Worm (Caenorhabditis elegans) whole organism, late embryonic: Measurements from ENCODE around the gene fbxa-219.
A peak's percentile ranks its signal among the peaks of the same experiment; 100 is the strongest.

Experiments used
- C08G9.2 ChIP-seq: sonication (generic microtip); optimal IDR thresholded peaks from 2 replicates; lab custom pipeline; 2016; ENCODE audit warnings: mild to moderate bottlenecking, missing genetic modification characterization, moderate library complexity, missing compliant biosample characterization
- K09A11.1 ChIP-seq: sonication (generic microtip); optimal IDR thresholded peaks from 2 replicates; lab custom pipeline; 2017; ENCODE audit warnings: antibody characterized with exemption, mild to moderate bottlenecking, missing genetic modification characterization, missing compliant biosample characterization; ENCODE audit not compliant: insufficient read depth
- Y22D7AL.16 ChIP-seq: sonication (generic microtip); optimal IDR thresholded peaks from 2 replicates; lab custom pipeline; 2016; ENCODE audit warnings: missing genetic modification characterization, missing compliant biosample characterization
- ahr-1 ChIP-seq: sonication (generic microtip); optimal IDR thresholded peaks from 2 replicates; lab custom pipeline; 2016; ENCODE audit warnings: missing genetic modification characterization, missing compliant biosample characterization
- ceh-2 ChIP-seq: sonication (generic microtip); optimal IDR thresholded peaks from 2 replicates; lab custom pipeline; 2016; ENCODE audit warnings: missing genotype, missing genetic modification characterization, missing compliant biosample characterization
- ceh-22 ChIP-seq: sonication (generic microtip); optimal IDR thresholded peaks from 2 replicates; lab custom pipeline; 2017; ENCODE audit warnings: missing biosample characterization, missing genetic modification characterization
- ceh-24 ChIP-seq: sonication (generic microtip); optimal IDR thresholded peaks from 2 replicates; lab custom pipeline; 2016; ENCODE audit warnings: mild to moderate bottlenecking, missing genetic modification characterization, missing compliant biosample characterization
- ceh-31 ChIP-seq: sonication (generic microtip); optimal IDR thresholded peaks from 2 replicates; lab custom pipeline; 2016; ENCODE audit warnings: missing genetic modification characterization, missing compliant biosample characterization
- ceh-48 ChIP-seq: sonication (generic microtip); optimal IDR thresholded peaks from 2 replicates; lab custom pipeline; 2016; ENCODE audit warnings: missing genetic modification characterization, inconsistent platforms, missing compliant biosample characterization
- ceh-6 ChIP-seq: fragments of 200-800 bp; sonication (Bioruptor generic); optimal IDR thresholded peaks from 2 replicates; lab custom pipeline; 2018; ENCODE audit warnings: mild to moderate bottlenecking, missing genetic modification characterization, missing compliant biosample characterization
- dve-1 ChIP-seq: sonication (generic microtip); optimal IDR thresholded peaks from 2 replicates; lab custom pipeline; 2017; ENCODE audit warnings: antibody characterized with exemption, mild to moderate bottlenecking, missing genetic modification characterization, missing compliant biosample characterization
- elt-2 ChIP-seq: sonication (generic microtip); optimal IDR thresholded peaks from 2 replicates; lab custom pipeline; 2016; ENCODE audit warnings: missing genetic modification reagents, missing genetic modification characterization, missing compliant biosample characterization
- elt-4 ChIP-seq: sonication (generic microtip); optimal IDR thresholded peaks from 2 replicates; lab custom pipeline; 2016; ENCODE audit warnings: missing genetic modification characterization, missing compliant biosample characterization
- fkh-10 ChIP-seq: fragments of 150-350 bp; optimal IDR thresholded peaks from 2 replicates; lab custom pipeline; 2014; ENCODE audit warnings: missing biosample characterization, missing genetic modification reagents, missing genetic modification characterization
- fkh-6 ChIP-seq: sonication (generic microtip); optimal IDR thresholded peaks from 2 replicates; lab custom pipeline; 2016; ENCODE audit warnings: missing genetic modification characterization, missing compliant biosample characterization
- gmeb-2 ChIP-seq: sonication (generic microtip); optimal IDR thresholded peaks from 2 replicates; lab custom pipeline; 2016; ENCODE audit warnings: missing genetic modification characterization, inconsistent platforms, missing compliant biosample characterization
- hlh-13 ChIP-seq: fragments of 200-800 bp; sonication (Bioruptor generic); optimal IDR thresholded peaks from 2 replicates; lab custom pipeline; 2018; ENCODE audit warnings: mild to moderate bottlenecking, missing genetic modification characterization, missing compliant biosample characterization
- hlh-15 ChIP-seq: sonication (generic microtip); optimal IDR thresholded peaks from 2 replicates; lab custom pipeline; 2016; ENCODE audit warnings: missing genetic modification characterization, missing compliant biosample characterization
- hlh-30 ChIP-seq: sonication (generic microtip); optimal IDR thresholded peaks from 2 replicates; lab custom pipeline; 2017; ENCODE audit warnings: antibody characterized with exemption, missing genetic modification characterization, missing compliant biosample characterization; ENCODE audit not compliant: insufficient read depth
- lin-11 ChIP-seq: fragments of 200-800 bp; sonication (Bioruptor generic); optimal IDR thresholded peaks from 2 replicates; lab custom pipeline; 2018; ENCODE audit warnings: mild to moderate bottlenecking, missing genetic modification characterization, missing compliant biosample characterization
- madf-2 ChIP-seq: sonication (generic microtip); optimal IDR thresholded peaks from 2 replicates; lab custom pipeline; 2017; ENCODE audit warnings: missing genetic modification characterization, missing compliant biosample characterization
- mec-3 ChIP-seq: sonication (generic microtip); optimal IDR thresholded peaks from 2 replicates; lab custom pipeline; 2016; ENCODE audit warnings: borderline replicate concordance, missing genetic modification characterization, missing compliant biosample characterization
- nfya-1 ChIP-seq: sonication (generic microtip); optimal IDR thresholded peaks from 2 replicates; lab custom pipeline; 2017; ENCODE audit warnings: missing genetic modification characterization, mild to moderate bottlenecking, missing compliant biosample characterization, antibody characterized with exemption, moderate library complexity
- pag-3 ChIP-seq: sonication (generic microtip); optimal IDR thresholded peaks from 2 replicates; lab custom pipeline; 2016; ENCODE audit warnings: missing compliant biosample characterization, missing genetic modification characterization, borderline replicate concordance
- pat-9 ChIP-seq: fragments of 200-800 bp; sonication (Bioruptor generic); optimal IDR thresholded peaks from 2 replicates; lab custom pipeline; 2018; ENCODE audit warnings: mild to moderate bottlenecking, missing genetic modification characterization, moderate library complexity, missing compliant biosample characterization
- pax-1 ChIP-seq: fragments of 150-350 bp; optimal IDR thresholded peaks from 2 replicates; lab custom pipeline; 2014; ENCODE audit warnings: missing biosample characterization, missing genetic modification characterization
- pha-2 ChIP-seq: sonication (generic microtip); optimal IDR thresholded peaks from 2 replicates; lab custom pipeline; 2017; ENCODE audit warnings: mild to moderate bottlenecking, missing genetic modification characterization, missing compliant biosample characterization
- pha-4 ChIP-seq: fragments of 150-350 bp; optimal IDR thresholded peaks from 2 replicates; lab custom pipeline; 2018; ENCODE audit warnings: missing biosample characterization, missing genetic modification reagents, missing genetic modification characterization
- pqm-1 ChIP-seq: sonication (generic microtip); optimal IDR thresholded peaks from 2 replicates; lab custom pipeline; 2016; ENCODE audit warnings: missing genetic modification characterization, missing compliant biosample characterization
- pros-1 ChIP-seq: fragments of 150-350 bp; optimal IDR thresholded peaks from 2 replicates; lab custom pipeline; 2014; ENCODE audit warnings: missing biosample characterization, missing genetic modification reagents, missing genetic modification characterization
- ref-2 ChIP-seq: sonication (generic microtip); optimal IDR thresholded peaks from 2 replicates; lab custom pipeline; 2016; ENCODE audit warnings: missing genetic modification characterization, missing compliant biosample characterization
- rnt-1 ChIP-seq: sonication (generic microtip); optimal IDR thresholded peaks from 2 replicates; lab custom pipeline; 2016; ENCODE audit warnings: missing genetic modification characterization, missing compliant biosample characterization
- sox-2 ChIP-seq: fragments of 200-800 bp; sonication (Bioruptor generic); IDR thresholded peaks from 2 replicates; pipeline ENCODE4 v1.3.6; 2022; ENCODE audit warnings: missing genetic modification reagents, missing genetic modification characterization, missing compliant biosample characterization
- sox-4 ChIP-seq: sonication (generic microtip); optimal IDR thresholded peaks from 2 replicates; lab custom pipeline; 2017; ENCODE audit warnings: mild to moderate bottlenecking, missing genetic modification characterization, inconsistent platforms, missing compliant biosample characterization
- syd-9 ChIP-seq: sonication (generic microtip); optimal IDR thresholded peaks from 2 replicates; lab custom pipeline; 2016; ENCODE audit warnings: mild to moderate bottlenecking, missing genetic modification characterization, moderate library complexity, missing compliant biosample characterization
- tbx-2 ChIP-seq: sonication (generic microtip); optimal IDR thresholded peaks from 2 replicates; lab custom pipeline; 2016; ENCODE audit warnings: missing genetic modification characterization, missing compliant biosample characterization
- tbx-7 ChIP-seq: sonication (generic microtip); optimal IDR thresholded peaks from 2 replicates; lab custom pipeline; 2016; ENCODE audit warnings: missing genotype, missing genetic modification characterization, missing compliant biosample characterization
- unc-3 ChIP-seq, 2 experiments: fragments of 200-800 bp in 1 of 2; sonication (Bioruptor generic) in 1 of 2; sonication (generic microtip) in 1 of 2; conservative IDR thresholded peaks in 1 of 2; optimal IDR thresholded peaks in 1 of 2; 2 replicates each; pipeline versions ENCODE4 v1.3.6 to Lab custom; 2016 to 2022; ENCODE audit warnings: missing compliant biosample characterization in 2 of 2, missing genetic modification characterization in 2 of 2, missing genetic modification reagents in 1 of 2
- unc-42 ChIP-seq: sonication (generic microtip); optimal IDR thresholded peaks from 2 replicates; lab custom pipeline; 2016; ENCODE audit warnings: missing genotype, missing genetic modification characterization, missing compliant biosample characterization
- unc-55 ChIP-seq: sonication (generic microtip); optimal IDR thresholded peaks from 2 replicates; lab custom pipeline; 2017; ENCODE audit warnings: missing biosample characterization, missing genetic modification reagents, missing genetic modification characterization
- unc-86 ChIP-seq: sonication (generic microtip); optimal IDR thresholded peaks from 2 replicates; lab custom pipeline; 2016; ENCODE audit warnings: missing genetic modification characterization, missing compliant biosample characterization
- ztf-16 ChIP-seq: sonication (generic microtip); optimal IDR thresholded peaks from 2 replicates; lab custom pipeline; 2017; ENCODE audit warnings: missing genetic modification characterization, missing compliant biosample characterization

fbxa-219 gene

DNA sequence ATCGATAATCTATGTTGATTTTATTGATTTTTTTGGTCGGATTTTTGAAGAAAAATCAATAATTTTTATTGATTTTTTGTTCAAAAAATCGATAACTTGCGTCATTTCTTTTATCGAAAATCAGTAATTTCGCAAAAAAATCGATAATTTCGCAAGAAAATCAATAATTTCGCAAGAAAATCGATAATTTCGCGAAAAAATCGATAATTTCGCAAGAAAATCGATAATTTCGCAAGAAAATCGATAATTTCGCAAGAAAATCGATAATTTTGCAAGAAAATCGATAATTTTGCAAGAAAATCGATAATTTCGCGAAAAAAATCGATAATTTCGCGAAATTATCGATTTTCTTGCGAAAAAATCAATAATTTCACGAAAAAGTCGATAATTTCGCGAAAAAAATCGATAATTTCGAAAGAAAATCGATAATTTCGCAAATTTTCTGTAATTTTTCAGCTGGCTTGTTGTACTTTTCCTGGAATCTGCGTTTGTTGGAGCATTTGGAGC lies 7.8 kb upstream of the fbxa-219 start:
- TF ChIP-seq ceh-24 (tag; lab: Kevin White, UChicago) (no peak), ceh-48 (tag; lab: Kevin White, UChicago) (peak; percentile 92), ceh-2 (tag; lab: Kevin White, UChicago) (no peak), pax-1 (no peak)

DNA sequence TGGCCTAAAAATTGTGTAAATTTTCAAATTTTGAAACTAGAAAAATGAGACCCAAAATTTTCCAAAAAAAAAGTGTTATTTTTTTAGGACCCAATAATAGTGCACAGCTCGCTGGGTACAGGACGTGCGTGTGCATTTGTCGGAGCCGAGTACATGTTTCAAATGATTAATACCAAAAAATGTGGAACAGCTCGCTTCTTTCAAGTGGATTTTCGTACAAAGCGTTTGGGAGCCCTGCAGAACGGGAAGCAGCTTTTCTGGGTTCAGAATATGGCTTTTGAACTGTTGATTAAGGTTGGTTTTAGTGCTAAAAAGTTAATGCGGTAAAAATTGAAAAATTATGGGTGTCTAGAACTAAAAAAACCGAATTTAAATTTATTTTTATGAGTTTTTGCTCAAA lies 3.0 kb upstream of the fbxa-219 start:
- TF ChIP-seq fkh-10 (GFP tag; lab: Kevin White, UChicago) (no peak), madf-2 (tag; lab: Kevin White, UChicago) (no peak), pha-4 (tag; lab: Kevin White, UChicago) (no peak)

DNA sequence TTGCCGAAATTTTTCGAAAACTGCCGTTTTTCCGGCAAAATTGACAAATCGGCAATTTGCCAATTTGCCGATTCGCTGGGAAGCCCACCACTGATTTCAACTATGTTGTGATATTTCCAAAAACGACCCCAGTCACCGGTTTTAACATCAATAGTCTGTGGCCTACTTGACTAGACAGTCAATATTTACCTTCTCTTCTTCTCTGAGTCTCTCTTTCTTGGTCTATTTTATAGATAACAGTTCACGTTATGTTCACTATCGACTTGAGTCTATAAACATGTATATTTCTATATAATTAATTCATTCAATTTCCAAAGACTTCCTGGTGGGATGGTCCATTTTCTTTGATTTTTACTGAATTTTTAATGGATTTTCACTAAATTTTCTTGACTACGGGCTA lies 3.5 kb downstream of the fbxa-219 start:
- TF ChIP-seq elt-2 (tag; lab: Kevin White, UChicago) (peak; percentile 48), hlh-15 (tag; lab: Kevin White, UChicago) (no peak)

ce11 chrIII:2304149-2304548 lies 12.9 kb downstream of the fbxa-219 start:
- TF ChIP-seq pqm-1 (tag; lab: Kevin White, UChicago) (no peak), Y22D7AL.16 (tag; lab: Kevin White, UChicago) (no peak), madf-2 (tag; lab: Kevin White, UChicago) (no peak), K09A11.1 (tag; lab: Kevin White, UChicago) (no peak), dve-1 (tag; lab: Kevin White, UChicago) (no peak)

DNA sequence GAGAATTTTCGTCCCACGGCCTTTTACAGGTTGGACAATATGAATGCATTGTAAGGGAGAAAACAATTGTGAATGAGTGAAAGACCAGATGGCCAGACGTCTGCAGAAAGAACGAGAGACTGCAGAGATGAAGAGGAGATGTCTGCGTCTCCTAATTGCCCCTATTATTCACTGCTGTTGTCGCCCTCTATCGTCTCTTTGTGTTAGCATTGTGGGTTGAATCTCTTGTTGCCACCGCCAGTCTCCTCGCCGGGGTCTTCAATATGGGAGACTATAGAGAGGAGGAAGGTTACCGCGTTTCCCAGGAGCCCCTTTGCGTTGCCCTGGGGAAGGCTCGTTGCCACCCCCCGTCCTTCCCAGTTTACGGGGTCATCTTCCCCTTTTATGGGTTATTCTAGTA lies 13.7 kb downstream of the fbxa-219 start, which contains the start of gene Y54F10BM.9:
TSS of gene Y54F10BM.9 (minus strand) at position 61 of the 400 bp plus-strand sequence.
- TF ChIP-seq Y22D7AL.16 (tag; lab: Kevin White, UChicago) (no peak), nfya-1 (tag; lab: Kevin White, UChicago) (peak; percentile 46), tbx-7 (tag; lab: Kevin White, UChicago) (no peak), pqm-1 (tag; lab: Kevin White, UChicago) (no peak), tbx-2 (tag; lab: Kevin White, UChicago) (peak; percentile 49), mec-3 (tag; lab: Kevin White, UChicago) (no peak), pros-1 (tag; lab: Kevin White, UChicago) (peak; percentile 34), madf-2 (tag; lab: Kevin White, UChicago) (no peak), pha-4 (tag; lab: Kevin White, UChicago) (no peak), fkh-6 (tag; lab: Kevin White, UChicago) (no peak), hlh-13 (GFP tag; lab: Kevin White, UChicago) (no peak), ztf-16 (tag; lab: Kevin White, UChicago) (no peak), fkh-10 (GFP tag; lab: Kevin White, UChicago) (no peak), lin-11 (no peak), pat-9 (tag; lab: Kevin White, UChicago) (no peak), pax-1 (no peak), unc-3 (GFP tag; conservative IDR thresholded peaks at IDR 0.05; lab: Robert Waterston, UW) (no peak), unc-3 (tag; optimal IDR thresholded peaks at IDR 0.05; lab: Kevin White, UChicago) (no peak), unc-55 (peak; percentile 68), pag-3 (tag; lab: Kevin White, UChicago) (no peak), ceh-22 (no peak), elt-4 (no peak), unc-42 (tag; lab: Kevin White, UChicago) (peak; percentile 10), gmeb-2 (tag; lab: Kevin White, UChicago) (no peak), pha-2 (tag; lab: Kevin White, UChicago) (no peak), ceh-31 (tag; lab: Kevin White, UChicago) (peak; percentile 76), ahr-1 (tag; lab: Kevin White, UChicago) (no peak), syd-9 (tag; lab: Kevin White, UChicago) (no peak), hlh-30 (tag; lab: Kevin White, UChicago) (no peak), ref-2 (tag; lab: Kevin White, UChicago) (peak; percentile 69), C08G9.2 (tag; lab: Kevin White, UChicago) (no peak), ceh-6 (GFP tag; lab: Kevin White, UChicago) (no peak), sox-4 (tag; lab: Kevin White, UChicago) (no peak), unc-86 (tag; lab: Kevin White, UChicago) (no peak), rnt-1 (tag; lab: Kevin White, UChicago) (no peak), hlh-15 (tag; lab: Kevin White, UChicago) (no peak), sox-2 (GFP tag; lab: Robert Waterston, UW) (peak; percentile 76), ceh-48 (tag; lab: Kevin White, UChicago) (no peak)
